Fruit fly (Drosophila melanogaster) whole organism, embryonic: ENCODE data around the gene Upf1.

Experiments used
- Bgb ChIP-seq: fragments of 200-800 bp; sonication (Bioruptor generic); IDR thresholded peaks from 2 replicates; pipeline ENCODE4 v1.3.6; 2022; ENCODE audit warnings: missing biosample characterization, missing genetic modification characterization; ENCODE audit not compliant: partially characterized antibody
- CG1024 ChIP-seq: fragments of 200-800 bp; sonication (Bioruptor generic); IDR thresholded peaks from 2 replicates; pipeline ENCODE4 v1.3.6; 2022; ENCODE audit warnings: missing biosample characterization, missing genetic modification characterization
- CG11456 ChIP-seq: fragments of 200-800 bp; sonication (Bioruptor generic); IDR thresholded peaks from 3 replicates; pipeline ENCODE4 v1.3.6; 2022; ENCODE audit warnings: missing biosample characterization, missing genetic modification characterization
- CG12299 ChIP-seq: fragments of 200-800 bp; sonication (Bioruptor generic); optimal IDR thresholded peaks from 2 replicates; lab custom pipeline; 2018; ENCODE audit warnings: missing biosample characterization, mild to moderate bottlenecking, missing genetic modification characterization
- CG13287 ChIP-seq: fragments of 200-800 bp; sonication (Bioruptor generic); IDR thresholded peaks from 2 replicates; pipeline ENCODE4 v1.3.6; 2022; ENCODE audit warnings: missing biosample characterization, missing genetic modification characterization; ENCODE audit not compliant: partially characterized antibody
- CG14965 ChIP-seq: fragments of 200-800 bp; sonication (Bioruptor generic); optimal IDR thresholded peaks from 2 replicates; lab custom pipeline; 2016; ENCODE audit warnings: missing biosample characterization, missing genetic modification characterization, borderline replicate concordance
- CG15479 ChIP-seq: fragments of 200-800 bp; sonication (Bioruptor generic); optimal IDR thresholded peaks from 3 replicates; lab custom pipeline; 2019; ENCODE audit warnings: missing biosample characterization, mild to moderate bottlenecking, missing genetic modification characterization, moderate library complexity
- CG1603 ChIP-seq: fragments of 200-800 bp; sonication (Bioruptor generic); optimal IDR thresholded peaks from 2 replicates; lab custom pipeline; 2019; ENCODE audit warnings: missing biosample characterization, mild to moderate bottlenecking, missing genetic modification characterization, moderate library complexity
- CG18764 ChIP-seq: fragments of 200-800 bp; sonication (Bioruptor generic); optimal IDR thresholded peaks from 3 replicates; lab custom pipeline; 2016; ENCODE audit warnings: missing biosample characterization, missing genetic modification characterization
- CG32772 ChIP-seq: fragments of 200-800 bp; sonication (Bioruptor generic); IDR thresholded peaks from 2 replicates; pipeline ENCODE4 v1.3.6; 2022; ENCODE audit warnings: missing biosample characterization, missing genetic modification characterization
- CG3281 ChIP-seq: fragments of 200-800 bp; sonication (Bioruptor generic); optimal IDR thresholded peaks from 3 replicates; lab custom pipeline; 2017; ENCODE audit warnings: missing biosample characterization, mild to moderate bottlenecking, missing genetic modification characterization
- CG34224 ChIP-seq: fragments of 200-800 bp; sonication (Bioruptor generic); IDR thresholded peaks from 3 replicates; pipeline ENCODE4 v1.3.6; 2022; ENCODE audit warnings: missing biosample characterization, missing genetic modification characterization; ENCODE audit not compliant: partially characterized antibody
- CG6272 ChIP-seq: fragments of 200-800 bp; sonication (Bioruptor generic); IDR thresholded peaks from 2 replicates; pipeline ENCODE4 v1.3.6; 2022; ENCODE audit warnings: missing biosample characterization, missing genetic modification characterization
- CG6683 ChIP-seq: fragments of 200-800 bp; sonication (Bioruptor generic); optimal IDR thresholded peaks from 2 replicates; lab custom pipeline; 2017; ENCODE audit warnings: missing biosample characterization, mild to moderate bottlenecking, missing genetic modification characterization, missing genetic modification reagents
- CG6791 ChIP-seq: fragments of 200-800 bp; sonication (Bioruptor generic); IDR thresholded peaks from 3 replicates; pipeline ENCODE4 v1.3.6; 2022; ENCODE audit warnings: missing biosample characterization, missing genetic modification characterization; ENCODE audit not compliant: partially characterized antibody
- CG6854 ChIP-seq: fragments of 200-800 bp; sonication (Bioruptor generic); optimal IDR thresholded peaks from 3 replicates; lab custom pipeline; 2017; ENCODE audit warnings: missing biosample characterization, mild to moderate bottlenecking, missing genetic modification characterization
- Doc3 ChIP-seq: fragments of 200-800 bp; sonication (Bioruptor generic); IDR thresholded peaks from 3 replicates; pipeline ENCODE4 v1.3.6; 2022; ENCODE audit warnings: missing biosample characterization, missing genetic modification characterization; ENCODE audit not compliant: partially characterized antibody
- Dref ChIP-seq: fragments of 200-800 bp; sonication (Bioruptor generic); IDR thresholded peaks from 2 replicates; pipeline ENCODE4 v1.3.6; 2022; ENCODE audit warnings: missing biosample characterization, missing genetic modification characterization
- Hr78 ChIP-seq, 2 experiments: fragments of 200-800 bp in 1 of 2; fragments of >200 bp in 1 of 2; sonication (Bioruptor generic) in 1 of 2; optimal IDR thresholded peaks; 2 replicates each; lab custom pipeline; 2017 to 2019; ENCODE audit warnings: missing biosample characterization in 2 of 2, missing genetic modification characterization in 2 of 2, mild to moderate bottlenecking in 1 of 2, moderate library complexity in 1 of 2
- Hsf ChIP-seq: fragments of 200-800 bp; sonication (Bioruptor generic); optimal IDR thresholded peaks from 3 replicates; lab custom pipeline; 2016; ENCODE audit warnings: missing biosample characterization, missing genetic modification characterization
- Lpt ChIP-seq: fragments of >200 bp; optimal IDR thresholded peaks from 2 replicates; lab custom pipeline; 2018; ENCODE audit warnings: missing biosample characterization, missing genetic modification characterization
- MESR4 ChIP-seq: fragments of 200-800 bp; sonication (Bioruptor generic); optimal IDR thresholded peaks from 2 replicates; lab custom pipeline; 2018; ENCODE audit warnings: missing biosample characterization, mild to moderate bottlenecking, missing genetic modification characterization, moderate library complexity
- NC2α ChIP-seq: fragments of 200-800 bp; sonication (Bioruptor generic); optimal IDR thresholded peaks from 2 replicates; lab custom pipeline; 2016; ENCODE audit warnings: missing biosample characterization, missing genetic modification characterization
- Oaz ChIP-seq: fragments of 200-800 bp; sonication (Bioruptor generic); IDR thresholded peaks from 2 replicates; pipeline ENCODE4 v1.3.6; 2022; ENCODE audit warnings: missing biosample characterization, missing genetic modification characterization
- Pdp1 ChIP-seq, 2 experiments: fragments of 200-800 bp; sonication (Bioruptor generic); optimal IDR thresholded peaks; 3 replicates each; lab custom pipeline; 2016; ENCODE audit warnings: missing biosample characterization in 2 of 2, missing genetic modification characterization in 2 of 2, mild to moderate bottlenecking in 1 of 2, moderate library complexity in 1 of 2
- Side ChIP-seq: fragments of 200-800 bp; sonication (Bioruptor generic); optimal IDR thresholded peaks from 2 replicates; lab custom pipeline; 2016; ENCODE audit warnings: missing biosample characterization, missing genetic modification characterization
- Stat92E ChIP-seq, 3 experiments: fragments of >200 bp in 2 of 3; fragments of 200-800 bp in 1 of 3; sonication (Bioruptor generic) in 1 of 3; optimal IDR thresholded peaks; 2 replicates each; lab custom pipeline; 2017 to 2019; ENCODE audit warnings: missing biosample characterization in 3 of 3, missing genetic modification characterization in 3 of 3, mild to moderate bottlenecking in 1 of 3, moderate library complexity in 1 of 3
- TFAM ChIP-seq: fragments of 200-800 bp; sonication (Bioruptor generic); optimal IDR thresholded peaks from 2 replicates; lab custom pipeline; 2017; ENCODE audit warnings: missing biosample characterization, missing genetic modification characterization, inconsistent platforms
- YL-1 ChIP-seq: fragments of 200-800 bp; sonication (Bioruptor generic); optimal IDR thresholded peaks from 3 replicates; lab custom pipeline; 2017; ENCODE audit warnings: missing biosample characterization, mild to moderate bottlenecking, missing genetic modification characterization
- bsh ChIP-seq, 2 experiments: fragments of 200-800 bp; sonication (Bioruptor generic); optimal IDR thresholded peaks; 2 replicates each; lab custom pipeline; 2017 to 2018; ENCODE audit warnings: mild to moderate bottlenecking in 2 of 2, missing biosample characterization in 2 of 2, missing genetic modification characterization in 2 of 2, moderate library complexity in 1 of 2
- ci ChIP-seq: fragments of 200-800 bp; sonication (Bioruptor generic); IDR thresholded peaks from 3 replicates; pipeline ENCODE4 v1.3.6; 2022; ENCODE audit warnings: missing biosample characterization, missing genetic modification characterization
- dimm ChIP-seq: fragments of 200-800 bp; sonication (Bioruptor generic); IDR thresholded peaks from 2 replicates; pipeline ENCODE4 v1.3.6; 2022; ENCODE audit warnings: missing biosample characterization, missing genetic modification characterization
- disco-r ChIP-seq: fragments of 200-800 bp; sonication (Bioruptor generic); optimal IDR thresholded peaks from 2 replicates; lab custom pipeline; 2016; ENCODE audit warnings: missing biosample characterization, missing genetic modification characterization
- dysf ChIP-seq: fragments of 200-800 bp; sonication (Bioruptor generic); IDR thresholded peaks from 3 replicates; pipeline ENCODE4 v1.3.6; 2022; ENCODE audit warnings: missing biosample characterization, missing genetic modification characterization
- ewg ChIP-seq: fragments of 200-800 bp; sonication (Bioruptor generic); optimal IDR thresholded peaks from 3 replicates; lab custom pipeline; 2017; ENCODE audit warnings: mild to moderate bottlenecking, missing biosample characterization, missing genetic modification reagents, missing genetic modification characterization
- fru ChIP-seq: fragments of >200 bp; optimal IDR thresholded peaks from 2 replicates; lab custom pipeline; 2017
- fu2 ChIP-seq: fragments of 200-800 bp; sonication (Bioruptor generic); optimal IDR thresholded peaks from 2 replicates; lab custom pipeline; 2016; ENCODE audit warnings: missing biosample characterization, missing genetic modification characterization
- gce ChIP-seq: fragments of 200-800 bp; sonication (Bioruptor generic); IDR thresholded peaks from 3 replicates; pipeline ENCODE4 v1.3.6; 2022; ENCODE audit warnings: missing biosample characterization, missing genetic modification characterization
- gsb ChIP-seq: fragments of 200-800 bp; sonication (Bioruptor generic); IDR thresholded peaks from 2 replicates; pipeline ENCODE4 v1.3.6; 2022; ENCODE audit warnings: missing biosample characterization, missing genetic modification characterization
- gt ChIP-seq: fragments of 200-800 bp; sonication (Bioruptor generic); IDR thresholded peaks from 2 replicates; pipeline ENCODE4 v1.3.6; 2022; ENCODE audit warnings: missing biosample characterization, missing genetic modification characterization
- hkb ChIP-seq, 2 experiments: fragments of 200-800 bp in 1 of 2; fragments of >200 bp in 1 of 2; sonication (Bioruptor generic) in 1 of 2; IDR thresholded peaks in 1 of 2; optimal IDR thresholded peaks in 1 of 2; 2 replicates each; pipeline versions ENCODE4 v1.3.6 to Lab custom; 2017 to 2022; ENCODE audit warnings: missing biosample characterization in 1 of 2, missing genetic modification characterization in 1 of 2
- insv ChIP-seq, 2 experiments: fragments of 200-800 bp; sonication (Bioruptor generic); optimal IDR thresholded peaks; 3 replicates each; lab custom pipeline; 2016 to 2018; ENCODE audit warnings: missing biosample characterization in 2 of 2, missing genetic modification characterization in 2 of 2
- lmd ChIP-seq: fragments of 200-800 bp; sonication (Bioruptor generic); IDR thresholded peaks from 2 replicates; pipeline ENCODE4 v1.3.6; 2022; ENCODE audit warnings: missing biosample characterization, missing genetic modification characterization
- nau ChIP-seq: fragments of 200-800 bp; sonication (Bioruptor generic); optimal IDR thresholded peaks from 3 replicates; lab custom pipeline; 2017; ENCODE audit warnings: missing biosample characterization, mild to moderate bottlenecking, missing genetic modification characterization, missing genetic modification reagents
- odd ChIP-seq: fragments of 200-800 bp; sonication (Bioruptor generic); optimal IDR thresholded peaks from 2 replicates; lab custom pipeline; 2017; ENCODE audit warnings: missing biosample characterization, mild to moderate bottlenecking, missing genetic modification characterization
- repo ChIP-seq: fragments of 200-800 bp; sonication (Bioruptor generic); optimal IDR thresholded peaks from 2 replicates; lab custom pipeline; 2016; ENCODE audit warnings: missing biosample characterization, missing genetic modification characterization
- slou ChIP-seq: fragments of 200-800 bp; sonication (Bioruptor generic); optimal IDR thresholded peaks from 3 replicates; lab custom pipeline; 2016; ENCODE audit warnings: missing biosample characterization, missing genetic modification characterization
- sr ChIP-seq: fragments of 200-800 bp; sonication (Bioruptor generic); IDR thresholded peaks from 3 replicates; pipeline ENCODE4 v1.3.6; 2022; ENCODE audit warnings: missing biosample characterization, missing genetic modification characterization
- vnd ChIP-seq: fragments of 200-800 bp; sonication (Bioruptor generic); IDR thresholded peaks from 3 replicates; pipeline ENCODE4 v1.3.6; 2022; ENCODE audit warnings: missing biosample characterization, missing genetic modification characterization; ENCODE audit not compliant: partially characterized antibody
- z ChIP-seq: fragments of 200-800 bp; sonication (Bioruptor generic); IDR thresholded peaks from 3 replicates; pipeline ENCODE4 v1.3.6; 2022; ENCODE audit warnings: missing biosample characterization, missing genetic modification characterization

The Upf1 gene

dm6 chrX:11886976-11887375, 18.2 kb downstream of the Upf1 start, which contains the start of the genes CG10353 and SelG (continued):
- peak; percentile 29 for TF ChIP-seq Side (GFP tag; lab: Kevin White, UChicago)
- no peak for TF ChIP-seq CG6854
- no peak for TF ChIP-seq Lpt (GFP tag; lab: Kevin White, UChicago)
- no peak for TF ChIP-seq insv (GFP tag; optimal IDR thresholded peaks at IDR 0.05; lab: Kevin White, UChicago)
- no peak for TF ChIP-seq gce
- no peak for TF ChIP-seq hkb (optimal IDR thresholded peaks at IDR 0.05; lab: Kevin White, UChicago)
- TF ChIP-seq hkb (GFP tag; IDR thresholded peaks at IDR 0.05; lab: Robert Waterston, UW), result no peak
- TF ChIP-seq fu2 (GFP tag; lab: Kevin White, UChicago), result no peak
- no peak for TF ChIP-seq Hr78 (GFP tag; optimal IDR thresholded peaks at IDR 0.05; lab: Kevin White, UChicago)
- TF ChIP-seq z, result no peak
- no peak for TF ChIP-seq dysf (GFP tag; lab: Robert Waterston, UW)
- TF ChIP-seq bsh (GFP tag; optimal IDR thresholded peaks at IDR 0.05; lab: Kevin White, UChicago), result no peak
- TF ChIP-seq nau, result no peak
- TF ChIP-seq Pdp1 (GFP tag; optimal IDR thresholded peaks at IDR 0.05; lab: Kevin White, UChicago), result peak; percentile 30 to 77
- no peak for TF ChIP-seq gsb
- TF ChIP-seq CG12299 (tag; lab: Kevin White, UChicago), result no peak
- peak; percentile 80 for TF ChIP-seq CG1603 (tag; lab: Kevin White, UChicago)
- TF ChIP-seq Bgb, result peak; percentile 90
- peak; percentile 77 for TF ChIP-seq Dref
- TF ChIP-seq CG14965 (GFP tag; lab: Kevin White, UChicago), result no peak
- no peak for TF ChIP-seq ewg (GFP tag; lab: Kevin White, UChicago)
- TF ChIP-seq CG18764, result peak; percentile 27
- peak; percentile 74; the same call in 2 of the 3 replicates for TF ChIP-seq Doc3 (GFP tag; lab: Robert Waterston, UW)
- no peak for TF ChIP-seq slou (GFP tag; lab: Kevin White, UChicago)
- TF ChIP-seq CG3281 (GFP tag; lab: Kevin White, UChicago), result peak; percentile 24
- TF ChIP-seq CG15479 (GFP tag; lab: Kevin White, UChicago), result no peak
- no peak for TF ChIP-seq dimm
- peak; percentile 87 for TF ChIP-seq CG6791
- peak; percentile 69 for TF ChIP-seq YL-1 (GFP tag; lab: Kevin White, UChicago)
- no peak for TF ChIP-seq Oaz (GFP tag; lab: Robert Waterston, UW)
- TF ChIP-seq vnd (GFP tag; lab: Robert Waterston, UW), result peak; percentile 63
- no peak for TF ChIP-seq Stat92E (GFP tag; optimal IDR thresholded peaks at IDR 0.05; lab: Kevin White, UChicago)
- TF ChIP-seq NC2α (GFP tag; lab: Kevin White, UChicago), result no peak
- peak; percentile 38 for TF ChIP-seq repo
- TF ChIP-seq lmd (GFP tag; lab: Robert Waterston, UW), result no peak
- no peak for TF ChIP-seq odd
- peak; percentile 56; the same call in 2 of the 3 replicates for TF ChIP-seq ci
- no peak for TF ChIP-seq CG6683 (GFP tag; lab: Kevin White, UChicago)
- TF ChIP-seq sr (GFP tag; lab: Robert Waterston, UW), result no peak
- no peak for TF ChIP-seq fru (lab: Kevin White, UChicago)
- TF ChIP-seq CG13287, result peak; percentile 90
- TF ChIP-seq CG34224 (GFP tag; lab: Robert Waterston, UW), result peak; percentile 94
- TF ChIP-seq CG1024 (GFP tag; lab: Robert Waterston, UW), result no peak
- peak; percentile 81 for TF ChIP-seq MESR4
- no peak for TF ChIP-seq gt
- no peak for TF ChIP-seq CG32772 (GFP tag; lab: Robert Waterston, UW)
- TF ChIP-seq disco-r (GFP tag; lab: Kevin White, UChicago), result no peak
- TF ChIP-seq CG6272 (GFP tag; lab: Robert Waterston, UW), result no peak
- TF ChIP-seq Hsf, result peak; percentile 22
- TF ChIP-seq CG11456 (GFP tag; lab: Robert Waterston, UW), result peak; percentile 54; the same call in 1 of the 3 replicates
- no peak for TF ChIP-seq TFAM (GFP tag; lab: Kevin White, UChicago)
